Fruit fly (Drosophila melanogaster) whole organism, adult: Measurements from ENCODE around the gene CG5866.

Experiments
- CG11617 ChIP-seq: fragments of 200-800 bp; sonication (Bioruptor generic); optimal IDR thresholded peaks from 2 replicates; lab custom pipeline; 2017; ENCODE audit warnings: mild to moderate bottlenecking, missing biosample characterization, missing genetic modification reagents, missing genetic modification characterization
- CG12768 ChIP-seq: fragments of 200-800 bp; sonication (Bioruptor generic); optimal IDR thresholded peaks from 2 replicates; lab custom pipeline; 2017; ENCODE audit warnings: missing biosample characterization, missing genetic modification characterization, mild to moderate bottlenecking, moderate library complexity, missing genetic modification reagents
- CG14711 ChIP-seq: fragments of 200-800 bp; sonication (Bioruptor generic); optimal IDR thresholded peaks from 2 replicates; lab custom pipeline; 2018; ENCODE audit warnings: missing biosample characterization, mild to moderate bottlenecking, missing genetic modification characterization, moderate library complexity
- CG1620 ChIP-seq: fragments of 200-800 bp; sonication (Bioruptor generic); optimal IDR thresholded peaks from 2 replicates; lab custom pipeline; 2016; ENCODE audit warnings: missing biosample characterization, missing genetic modification characterization
- CG33017 ChIP-seq: fragments of 200-800 bp; sonication (Bioruptor generic); optimal IDR thresholded peaks from 2 replicates; lab custom pipeline; 2018; ENCODE audit warnings: missing biosample characterization, mild to moderate bottlenecking, missing genetic modification characterization, moderate library complexity
- CG5204 ChIP-seq: fragments of 200-800 bp; sonication (Bioruptor generic); optimal IDR thresholded peaks from 2 replicates; lab custom pipeline; 2016; ENCODE audit warnings: missing biosample characterization, missing genetic modification characterization
- CG7045 ChIP-seq: fragments of 200-800 bp; sonication (Bioruptor generic); optimal IDR thresholded peaks from 2 replicates; lab custom pipeline; 2017; ENCODE audit warnings: missing biosample characterization, mild to moderate bottlenecking, missing genetic modification characterization
- CG7101 ChIP-seq: fragments of 200-800 bp; sonication (Bioruptor generic); optimal IDR thresholded peaks from 2 replicates; lab custom pipeline; 2018; ENCODE audit warnings: missing biosample characterization, mild to moderate bottlenecking, missing genetic modification characterization, moderate library complexity
- Clk ChIP-seq: fragments of 200-800 bp; sonication (Bioruptor generic); optimal IDR thresholded peaks from 2 replicates; lab custom pipeline; 2017; ENCODE audit warnings: missing biosample characterization, missing genetic modification characterization
- Crg-1 ChIP-seq: fragments of 200-800 bp; sonication (Bioruptor generic); optimal IDR thresholded peaks from 2 replicates; lab custom pipeline; 2016; ENCODE audit warnings: missing biosample characterization, missing genetic modification characterization
- Hr96 ChIP-seq: fragments of 200-800 bp; sonication (Bioruptor generic); optimal IDR thresholded peaks from 2 replicates; lab custom pipeline; 2016; ENCODE audit warnings: missing biosample characterization, missing genetic modification characterization
- Mnt ChIP-seq: fragments of 200-800 bp; sonication (Bioruptor generic); optimal IDR thresholded peaks from 2 replicates; lab custom pipeline; 2016; ENCODE audit warnings: missing biosample characterization, mild to moderate bottlenecking, missing genetic modification characterization
- bab1 ChIP-seq: fragments of 200-800 bp; sonication (Bioruptor generic); optimal IDR thresholded peaks from 3 replicates; lab custom pipeline; 2019; ENCODE audit warnings: missing biosample characterization, mild to moderate bottlenecking, missing genetic modification characterization, moderate library complexity
- cic ChIP-seq: fragments of 200-800 bp; sonication (Bioruptor generic); optimal IDR thresholded peaks from 2 replicates; lab custom pipeline; 2017; ENCODE audit warnings: missing biosample characterization, mild to moderate bottlenecking, missing genetic modification characterization, moderate library complexity
- cnc ChIP-seq, 2 experiments: fragments of >200 bp; optimal IDR thresholded peaks; 2 replicates each; lab custom pipeline; 2017
- kay ChIP-seq: fragments of 200-800 bp; sonication (Bioruptor generic); peaks from one replicate; lab custom pipeline; 2016; ENCODE audit warnings: missing biosample characterization, missing genetic modification characterization, borderline replicate concordance
- ovo ChIP-seq: fragments of 200-800 bp; sonication (Bioruptor generic); optimal IDR thresholded peaks from 2 replicates; lab custom pipeline; 2016; ENCODE audit warnings: missing biosample characterization, missing genetic modification characterization
- pad ChIP-seq: fragments of 200-800 bp; sonication (Bioruptor generic); optimal IDR thresholded peaks from 3 replicates; lab custom pipeline; 2017; ENCODE audit warnings: missing biosample characterization, missing genetic modification characterization, mild to moderate bottlenecking, moderate library complexity, missing genetic modification reagents
- tj ChIP-seq: fragments of 200-800 bp; sonication (Bioruptor generic); optimal IDR thresholded peaks from 3 replicates; lab custom pipeline; 2017; ENCODE audit warnings: missing biosample characterization, mild to moderate bottlenecking, missing genetic modification characterization, moderate library complexity
- toe ChIP-seq: fragments of 200-800 bp; sonication (Bioruptor generic); optimal IDR thresholded peaks from 2 replicates; lab custom pipeline; 2016; ENCODE audit warnings: missing biosample characterization, missing genetic modification characterization

CG5866 gene

dm6 chr3R:17400102-17400501, 15.4 kb upstream of the CG5866 start:
- peak; percentile 21 for TF ChIP-seq cic (GFP tag; lab: Kevin White, UChicago)
- TF ChIP-seq kay (GFP tag; lab: Kevin White, UChicago) = peak; percentile 25
- TF ChIP-seq CG5204 (GFP tag; lab: Kevin White, UChicago) = no peak
- no peak for TF ChIP-seq CG12768
- peak; percentile 44 for TF ChIP-seq CG33017 (tag; lab: Kevin White, UChicago)
- peak; percentile 16 for TF ChIP-seq CG7101
- no peak for TF ChIP-seq Clk (GFP tag; lab: Kevin White, UChicago)

dm6 chr3R:17400675-17401118, 14.8 kb upstream of the CG5866 start:
- peak; percentile 90 for TF ChIP-seq tj (GFP tag; lab: Kevin White, UChicago)
- TF ChIP-seq CG33017 (tag; lab: Kevin White, UChicago) = no peak
- peak; percentile 30 for TF ChIP-seq pad
- TF ChIP-seq CG14711 (tag; lab: Kevin White, UChicago) = peak; percentile 52
- TF ChIP-seq bab1 (GFP tag; lab: Kevin White, UChicago) = peak; percentile 52
- TF ChIP-seq Hr96 (GFP tag; lab: Kevin White, UChicago) = no peak
- TF ChIP-seq CG7045 (GFP tag; lab: Kevin White, UChicago) = peak; percentile 61
- TF ChIP-seq CG12768 = peak; percentile 31
- peak; percentile 35 for TF ChIP-seq CG7101
- TF ChIP-seq toe (GFP tag; lab: Kevin White, UChicago) = peak; percentile 4

- TF ChIP-seq CG5204 (GFP tag; lab: Kevin White, UChicago) (peak; percentile 78), CG7045 (GFP tag; lab: Kevin White, UChicago) (no peak), Mnt (peak; percentile 31), tj (GFP tag; lab: Kevin White, UChicago) (no peak), ovo (peak; percentile 20), CG11617 (GFP tag; lab: Kevin White, UChicago) (peak; percentile 1), CG7101 (peak; percentile 48), pad (no peak), CG1620 (peak; percentile 7), CG14711 (tag; lab: Kevin White, UChicago) (peak; percentile 22), bab1 (GFP tag; lab: Kevin White, UChicago) (peak; percentile 45), Hr96 (GFP tag; lab: Kevin White, UChicago) (peak; percentile 56), Crg-1 (GFP tag; lab: Kevin White, UChicago) (peak; percentile 44), CG12768 (no peak), Clk (GFP tag; lab: Kevin White, UChicago) (no peak), kay (GFP tag; lab: Kevin White, UChicago) (peak; percentile 89), CG33017 (tag; lab: Kevin White, UChicago) (peak; percentile 28), cnc (optimal IDR thresholded peaks at IDR 0.05; lab: Kevin White, UChicago) (no peak), toe (GFP tag; lab: Kevin White, UChicago) (peak; percentile 38), cic (GFP tag; lab: Kevin White, UChicago) (no peak)
Measured at dm6 chr3R:17401289-17401752, 14.2 kb upstream of the CG5866 start.

- peak; percentile 42 for TF ChIP-seq ovo
- TF ChIP-seq toe (GFP tag; lab: Kevin White, UChicago) = peak; percentile 35
- TF ChIP-seq Hr96 (GFP tag; lab: Kevin White, UChicago) = peak; percentile 74
- no peak for TF ChIP-seq cic (GFP tag; lab: Kevin White, UChicago)
- TF ChIP-seq CG14711 (tag; lab: Kevin White, UChicago) = no peak
- TF ChIP-seq CG1620 = peak; percentile 62
- no peak for TF ChIP-seq Crg-1 (GFP tag; lab: Kevin White, UChicago)
- TF ChIP-seq CG5204 (GFP tag; lab: Kevin White, UChicago) = peak; percentile 33
- TF ChIP-seq Clk (GFP tag; lab: Kevin White, UChicago) = no peak
- TF ChIP-seq CG11617 (GFP tag; lab: Kevin White, UChicago) = no peak
- TF ChIP-seq kay (GFP tag; lab: Kevin White, UChicago) = no peak
- TF ChIP-seq CG7101 = no peak
- no peak for TF ChIP-seq CG12768
- peak; percentile 32 for TF ChIP-seq pad
- TF ChIP-seq tj (GFP tag; lab: Kevin White, UChicago) = no peak
- TF ChIP-seq CG33017 (tag; lab: Kevin White, UChicago) = no peak
- no peak for TF ChIP-seq bab1 (GFP tag; lab: Kevin White, UChicago)
- peak; percentile 30 for TF ChIP-seq CG7045 (GFP tag; lab: Kevin White, UChicago)
- peak; percentile 36 for TF ChIP-seq Mnt
- no peak for TF ChIP-seq cnc (optimal IDR thresholded peaks at IDR 0.05; lab: Kevin White, UChicago)
Measured at dm6 chr3R:17402434-17402833, 13.1 kb upstream of the CG5866 start, which contains the start of gene Sur-8. Sur-8 (minus strand) TSS chr3R:17402515.

- TF ChIP-seq CG7045 (GFP tag; lab: Kevin White, UChicago) (no peak), kay (GFP tag; lab: Kevin White, UChicago) (no peak), Mnt (no peak), Hr96 (GFP tag; lab: Kevin White, UChicago) (no peak), Clk (GFP tag; lab: Kevin White, UChicago) (no peak), bab1 (GFP tag; lab: Kevin White, UChicago) (no peak), CG1620 (no peak), CG11617 (GFP tag; lab: Kevin White, UChicago) (no peak), Crg-1 (GFP tag; lab: Kevin White, UChicago) (no peak), pad (no peak), ovo (no peak), CG5204 (GFP tag; lab: Kevin White, UChicago) (no peak), tj (GFP tag; lab: Kevin White, UChicago) (no peak), CG12768 (no peak), cnc (optimal IDR thresholded peaks at IDR 0.05; lab: Kevin White, UChicago) (no peak), CG14711 (tag; lab: Kevin White, UChicago) (no peak), cic (GFP tag; lab: Kevin White, UChicago) (no peak), toe (GFP tag; lab: Kevin White, UChicago) (no peak), CG7101 (no peak)
Measured at dm6 chr3R:17403188-17403587, 12.4 kb upstream of the CG5866 start, which contains the start of gene CG34279. CG34279 (minus strand) TSS chr3R:17403288.
